Worm (Caenorhabditis elegans) whole organism, L4 larva: ENCODE measurements around the gene fipr-9.

Experiments used
- Y75B8A.6 ChIP-seq: fragments of 200-800 bp; sonication (Bioruptor generic); IDR thresholded peaks from 2 replicates; pipeline ENCODE4 v1.3.6; 2022; ENCODE audit warnings: missing genetic modification reagents, missing genetic modification characterization, missing compliant biosample characterization
- ama-1 ChIP-seq: fragments of 150-350 bp; optimal IDR thresholded peaks from 2 replicates; lab custom pipeline; 2014; ENCODE audit warnings: inconsistent platforms, mixed read lengths
- dpl-1 ChIP-seq: fragments of 150-350 bp; optimal IDR thresholded peaks from 2 replicates; lab custom pipeline; 2014; ENCODE audit warnings: missing biosample characterization, missing genetic modification reagents, missing genetic modification characterization
- lim-7 ChIP-seq: fragments of 200-800 bp; sonication (Bioruptor generic); IDR thresholded peaks from 2 replicates; pipeline ENCODE4 v1.3.6; 2022; ENCODE audit warnings: missing genetic modification characterization, missing compliant biosample characterization
- lin-13 ChIP-seq: fragments of 150-350 bp; optimal IDR thresholded peaks from 2 replicates; lab custom pipeline; 2014; ENCODE audit warnings: missing biosample characterization, missing genetic modification reagents, missing genetic modification characterization
- nhr-237 ChIP-seq: sonication (generic microtip); optimal IDR thresholded peaks from 2 replicates; lab custom pipeline; 2017; ENCODE audit warnings: missing biosample characterization, missing genetic modification characterization
- nhr-42 ChIP-seq: fragments of 200-800 bp; sonication (Bioruptor generic); IDR thresholded peaks from 2 replicates; pipeline ENCODE4 v1.3.6; 2022; ENCODE audit warnings: missing genetic modification characterization, missing compliant biosample characterization
- skn-1 ChIP-seq: fragments of 150-350 bp; optimal IDR thresholded peaks from 2 replicates; lab custom pipeline; 2014; ENCODE audit warnings: missing biosample characterization, missing genetic modification characterization
- spr-1 ChIP-seq: sonication (generic microtip); optimal IDR thresholded peaks from 2 replicates; lab custom pipeline; 2016; ENCODE audit warnings: mild to moderate bottlenecking, missing genetic modification characterization, missing compliant biosample characterization

- peak; percentile 37 for TF ChIP-seq ama-1
- TF ChIP-seq skn-1: no peak
- TF ChIP-seq nhr-42 (GFP tag; lab: Robert Waterston, UW): no peak
- TF ChIP-seq lin-13 (GFP tag; lab: Kevin White, UChicago): no peak
- no peak for TF ChIP-seq spr-1 (tag; lab: Kevin White, UChicago)
- no peak for TF ChIP-seq Y75B8A.6
- no peak for TF ChIP-seq nhr-237
- TF ChIP-seq dpl-1 (GFP tag; lab: Kevin White, UChicago): peak; percentile 57
- TF ChIP-seq lim-7 (GFP tag; lab: Robert Waterston, UW): no peak
Observed at ce11 chrV:10204863-10205338, 16.6 kb upstream of the fipr-9 start, which contains the start of the genes ZK856.19 and ZK856.11.
